Fruit fly (Drosophila melanogaster): ENCODE results near the gene Polr2H.

Gene Polr2H

DNA sequence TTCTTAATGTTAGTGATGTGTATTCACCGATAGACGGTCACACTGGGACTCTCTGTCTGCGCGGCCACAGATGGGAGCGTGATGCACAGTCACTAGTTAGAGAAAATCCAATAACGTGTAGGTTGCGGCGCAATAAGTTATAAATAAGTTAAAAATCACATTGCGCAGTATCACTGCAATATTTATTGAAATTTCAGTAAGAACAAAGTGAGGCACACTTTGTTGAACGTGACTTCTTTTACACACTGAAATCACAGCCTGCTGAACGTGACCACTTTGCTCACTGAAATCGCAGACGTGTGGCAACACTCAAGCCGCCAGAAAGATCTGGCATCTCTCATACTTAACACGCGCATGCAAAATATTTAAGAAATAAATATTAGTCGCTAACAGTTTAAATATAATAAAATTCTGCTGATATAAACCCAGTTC lies at the start of gene Polr2H, which contains the start of gene CG11247 (continued):
- TF ChIP-seq Myb (GFP tag; optimal IDR thresholded peaks at IDR 0.05), result peak; percentile 83
- TF ChIP-seq Awh (GFP tag; IDR thresholded peaks at IDR 0.05), result peak; percentile 38; the same call in 1 of the 2 replicates
- TF ChIP-seq C15 (GFP tag; IDR thresholded peaks at IDR 0.05), result peak; percentile 79; the same call in 1 of the 3 replicates
- no peak; the same call in 2 of the 3 replicates for TF ChIP-seq gce (GFP tag; IDR thresholded peaks at IDR 0.05)
- peak; percentile 85 for TF ChIP-seq seq (GFP tag; IDR thresholded peaks at IDR 0.05)
- TF ChIP-seq bcd (GFP tag; optimal IDR thresholded peaks at IDR 0.05), result peak; percentile 91
- TF ChIP-seq Ets65A (GFP tag), result peak; percentile 100
- peak; percentile 72 for TF ChIP-seq CG17359 (tag; optimal IDR thresholded peaks at IDR 0.05)
- no peak for TF ChIP-seq zf30C (GFP tag; optimal IDR thresholded peaks at IDR 0.05)
- TF ChIP-seq gsb (GFP tag; IDR thresholded peaks at IDR 0.05), result peak; percentile 71; the same call in 1 of the 2 replicates
- TF ChIP-seq Hand (GFP tag; optimal IDR thresholded peaks at IDR 0.05), result no peak
- TF ChIP-seq Adf1 (GFP tag; IDR thresholded peaks at IDR 0.05), result peak; percentile 67
- peak; percentile 10; the same call in 1 of the 2 replicates for TF ChIP-seq tna (GFP tag; IDR thresholded peaks at IDR 0.05; ENCODE audit: partially characterized antibody)
- TF ChIP-seq al (GFP tag; IDR thresholded peaks at IDR 0.05), result peak; percentile 93
- TF ChIP-seq salm (tag; optimal IDR thresholded peaks at IDR 0.05), result peak; percentile 30
- TF ChIP-seq CG14965 (GFP tag; optimal IDR thresholded peaks at IDR 0.05; ENCODE audit: borderline replicate concordance), result peak; percentile 42
- peak; percentile 75 for TF ChIP-seq CG6791 (GFP tag; IDR thresholded peaks at IDR 0.05; ENCODE audit: partially characterized antibody)
- peak; percentile 82 for TF ChIP-seq CG11560 (tag; IDR thresholded peaks at IDR 0.05)
- peak; percentile 67 for TF ChIP-seq Bgb (GFP tag; IDR thresholded peaks at IDR 0.05; ENCODE audit: partially characterized antibody)
- TF ChIP-seq CG12391 (tag; optimal IDR thresholded peaks at IDR 0.05), result peak; percentile 91
- TF ChIP-seq shn (GFP tag; optimal IDR thresholded peaks at IDR 0.05), result peak; percentile 96
- TF ChIP-seq CG11085 (GFP tag; IDR thresholded peaks at IDR 0.05), result peak; percentile 91
- TF ChIP-seq CG17186 (GFP tag; optimal IDR thresholded peaks at IDR 0.05), result peak; percentile 97
- TF ChIP-seq tap (tag; optimal IDR thresholded peaks at IDR 0.05), result no peak
- TF ChIP-seq CG6175 (GFP tag; IDR thresholded peaks at IDR 0.05), result peak; percentile 83
- peak; percentile 49 for TF ChIP-seq CG6254 (GFP tag; optimal IDR thresholded peaks at IDR 0.05)
- TF ChIP-seq fd96Cb (tag; optimal IDR thresholded peaks at IDR 0.05), result peak; percentile 85
- peak; percentile 86 for TF ChIP-seq CG17328 (GFP tag; IDR thresholded peaks at IDR 0.05)
- TF ChIP-seq bigmax (GFP tag; optimal IDR thresholded peaks at IDR 0.05), result no peak
- TF ChIP-seq CG11695 (GFP tag; IDR thresholded peaks at IDR 0.05), result peak; percentile 76; the same call in 2 of the 3 replicates
- TF ChIP-seq CG5180 (GFP tag; optimal IDR thresholded peaks at IDR 0.05), result peak; percentile 12
- peak; percentile 82 for TF ChIP-seq chm (GFP tag; IDR thresholded peaks at IDR 0.05)
- TF ChIP-seq dimm (GFP tag; IDR thresholded peaks at IDR 0.05), result peak; percentile 69
- TF ChIP-seq tup (GFP tag; optimal IDR thresholded peaks at IDR 0.05), result peak; percentile 81
- peak; percentile 69 for TF ChIP-seq CG4328 (GFP tag; optimal IDR thresholded peaks at IDR 0.05)
- peak; percentile 96 for TF ChIP-seq Rfx (GFP tag; IDR thresholded peaks at IDR 0.05)
- peak; percentile 94 for TF ChIP-seq Dad (GFP tag; optimal IDR thresholded peaks at IDR 0.05)
- peak; percentile 94 for TF ChIP-seq CG11456 (GFP tag; IDR thresholded peaks at IDR 0.05)
- TF ChIP-seq Eip74EF (GFP tag; optimal IDR thresholded peaks at IDR 0.05), result no peak
- peak; percentile 41 for TF ChIP-seq gcm (GFP tag; optimal IDR thresholded peaks at IDR 0.05)
- TF ChIP-seq CG13287 (GFP tag; IDR thresholded peaks at IDR 0.05; ENCODE audit: partially characterized antibody), result peak; percentile 85
- no peak for TF ChIP-seq hth (optimal IDR thresholded peaks at IDR 0.05)
- peak; percentile 89 for TF ChIP-seq eyg (GFP tag; optimal IDR thresholded peaks at IDR 0.05)
- TF ChIP-seq Gsc (GFP tag; IDR thresholded peaks at IDR 0.05), result peak; percentile 86
- TF ChIP-seq CG1647 (GFP tag; optimal IDR thresholded peaks at IDR 0.05), result peak; percentile 93
- TF ChIP-seq Poxn (GFP tag; IDR thresholded peaks at IDR 0.05), result peak; percentile 71; the same call in 1 of the 2 replicates
- peak; percentile 83 for TF ChIP-seq CG2116 (GFP tag; optimal IDR thresholded peaks at IDR 0.05)
- peak; percentile 55 for TF ChIP-seq Sox100B (GFP tag; optimal IDR thresholded peaks at IDR 0.05)
- peak; percentile 95 for TF ChIP-seq CG7786 (GFP tag; optimal IDR thresholded peaks at IDR 0.05)
- peak; percentile 88 for TF ChIP-seq Ets97D (GFP tag; optimal IDR thresholded peaks at IDR 0.05)
- no peak for TF ChIP-seq abd-A (tag; optimal IDR thresholded peaks at IDR 0.05)

Measured in whole organism, embryonic.